Worm (Caenorhabditis elegans): ENCODE results near the gene H03G16.7.

ce11 chrX:15078276-15078675 is 22.5 kb upstream of the H03G16.7 start:
- no peak for TF ChIP-seq dao-5 (tag; optimal IDR thresholded peaks at IDR 0.05)
- no peak for TF ChIP-seq him-1 (tag; optimal IDR thresholded peaks at IDR 0.05)
- no peak for TF ChIP-seq W03F9.2 (tag; optimal IDR thresholded peaks at IDR 0.05)

All from whole organism, L4/young adult.